Worm (Caenorhabditis elegans): Measurements from ENCODE around the gene gcy-19.

DNA sequence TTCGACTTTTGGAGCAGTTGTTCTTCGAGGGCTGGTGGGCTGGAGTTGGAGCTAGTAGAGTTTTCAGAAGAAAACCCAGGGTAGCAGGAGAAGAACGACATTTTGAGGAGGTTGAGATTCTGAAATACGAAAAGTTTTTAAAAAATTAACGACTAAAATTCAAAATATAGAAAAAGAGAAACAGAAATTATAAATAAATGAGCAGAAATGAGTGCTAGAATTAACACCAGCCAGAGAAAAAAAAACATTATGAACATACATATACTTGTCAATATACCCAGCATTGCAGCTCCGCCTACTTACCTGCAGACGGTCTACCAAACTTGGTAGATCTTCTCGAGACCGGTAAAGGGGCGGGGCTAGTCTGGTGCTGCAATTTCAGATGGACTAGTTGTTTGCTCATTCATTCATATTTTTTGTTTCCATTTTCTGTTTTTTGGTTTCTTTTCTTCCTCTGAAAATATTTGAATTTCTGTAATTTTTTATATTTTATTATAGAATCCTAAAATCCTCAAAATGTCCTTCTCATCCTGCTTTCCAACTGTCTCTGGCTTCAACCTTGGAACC, 52.6 kb downstream of the gcy-19 start, which contains the start of the genes ZC239.20 and ZC239.21:
- TF ChIP-seq T22C8.4 (GFP tag; IDR thresholded peaks at IDR 0.05) (no peak), flt-1 (GFP tag; IDR thresholded peaks at IDR 0.05) (no peak), cog-1 (tag; optimal IDR thresholded peaks at IDR 0.05) (no peak), klf-2 (GFP tag; conservative IDR thresholded peaks at IDR 0.05) (no peak), ztf-29 (GFP tag; IDR thresholded peaks at IDR 0.05) (no peak), ref-1 (GFP tag; conservative IDR thresholded peaks at IDR 0.05) (no peak), ztf-23 (GFP tag; IDR thresholded peaks at IDR 0.05) (no peak)

All from whole organism, midembryonic.